Worm (Caenorhabditis elegans) whole organism, early embryonic: ENCODE data around the gene K05D4.9.

Source experiments
- B0310.2 ChIP-seq: sonication (generic microtip); optimal IDR thresholded peaks from 2 replicates; lab custom pipeline; 2016; ENCODE audit warnings: mild to moderate bottlenecking, missing genetic modification characterization, missing compliant biosample characterization
- F13C5.2 ChIP-seq: sonication (generic microtip); optimal IDR thresholded peaks from 2 replicates; lab custom pipeline; 2017; ENCODE audit warnings: mild to moderate bottlenecking, missing genetic modification characterization, inconsistent platforms, missing compliant biosample characterization
- aly-1 ChIP-seq: sonication (generic microtip); optimal IDR thresholded peaks from 2 replicates; lab custom pipeline; 2016; ENCODE audit warnings: missing genetic modification characterization, missing compliant biosample characterization
- ama-1 ChIP-seq: fragments of 150-350 bp; optimal IDR thresholded peaks from 2 replicates; lab custom pipeline; 2014
- ceh-13 ChIP-seq: fragments of 200-800 bp; sonication (Bioruptor generic); optimal IDR thresholded peaks from 2 replicates; lab custom pipeline; 2018; ENCODE audit warnings: mild to moderate bottlenecking, missing genetic modification characterization, missing compliant biosample characterization
- ceh-36 ChIP-seq: sonication (generic microtip); optimal IDR thresholded peaks from 2 replicates; lab custom pipeline; 2016; ENCODE audit warnings: missing genetic modification characterization, inconsistent platforms, missing compliant biosample characterization
- ets-7 ChIP-seq: sonication (generic microtip); optimal IDR thresholded peaks from 2 replicates; lab custom pipeline; 2016; ENCODE audit warnings: missing genotype, missing genetic modification characterization, missing compliant biosample characterization
- flt-1 ChIP-seq: fragments of 200-800 bp; sonication (Bioruptor generic); IDR thresholded peaks from 2 replicates; pipeline ENCODE4 v1.3.6; 2022; ENCODE audit warnings: missing genetic modification characterization, missing compliant biosample characterization
- hmbx-1 ChIP-seq: sonication (generic microtip); optimal IDR thresholded peaks from 2 replicates; lab custom pipeline; 2016; ENCODE audit warnings: mild to moderate bottlenecking, missing genetic modification characterization, missing compliant biosample characterization
- hmg-4 ChIP-seq: fragments of 200-800 bp; sonication (Bioruptor generic); optimal IDR thresholded peaks from 2 replicates; lab custom pipeline; 2018; ENCODE audit warnings: mild to moderate bottlenecking, missing genetic modification characterization, missing compliant biosample characterization
- hnd-1 ChIP-seq: sonication (generic microtip); optimal IDR thresholded peaks from 2 replicates; lab custom pipeline; 2016; ENCODE audit warnings: missing genetic modification characterization, missing compliant biosample characterization
- pes-1 ChIP-seq: fragments of 200-800 bp; sonication (Bioruptor generic); IDR thresholded peaks from 2 replicates; pipeline ENCODE4 v1.3.6; 2022; ENCODE audit warnings: missing genetic modification reagents, missing genetic modification characterization, missing compliant biosample characterization
- scrt-1 ChIP-seq: fragments of 200-800 bp; sonication (Bioruptor generic); IDR thresholded peaks from 2 replicates; pipeline ENCODE4 v1.3.6; 2022; ENCODE audit warnings: missing genetic modification characterization, missing compliant biosample characterization
- sea-1 ChIP-seq: fragments of 200-800 bp; sonication (Bioruptor generic); conservative IDR thresholded peaks from 2 replicates; pipeline ENCODE4 v1.3.6; 2022; ENCODE audit warnings: missing genetic modification characterization, missing compliant biosample characterization
- tbx-11 ChIP-seq: fragments of 200-800 bp; sonication (Bioruptor generic); IDR thresholded peaks from 2 replicates; pipeline ENCODE4 v1.3.6; 2022; ENCODE audit warnings: missing genetic modification characterization, missing compliant biosample characterization
- tbx-37 ChIP-seq: fragments of 200-800 bp; sonication (Bioruptor generic); conservative IDR thresholded peaks from 2 replicates; pipeline ENCODE4 v1.3.6; 2022; ENCODE audit warnings: missing genetic modification reagents, missing genetic modification characterization, missing compliant biosample characterization
- tra-4 ChIP-seq: sonication (generic microtip); optimal IDR thresholded peaks from 2 replicates; lab custom pipeline; 2017; ENCODE audit warnings: missing genetic modification characterization, missing compliant biosample characterization

K05D4.9 gene

DNA sequence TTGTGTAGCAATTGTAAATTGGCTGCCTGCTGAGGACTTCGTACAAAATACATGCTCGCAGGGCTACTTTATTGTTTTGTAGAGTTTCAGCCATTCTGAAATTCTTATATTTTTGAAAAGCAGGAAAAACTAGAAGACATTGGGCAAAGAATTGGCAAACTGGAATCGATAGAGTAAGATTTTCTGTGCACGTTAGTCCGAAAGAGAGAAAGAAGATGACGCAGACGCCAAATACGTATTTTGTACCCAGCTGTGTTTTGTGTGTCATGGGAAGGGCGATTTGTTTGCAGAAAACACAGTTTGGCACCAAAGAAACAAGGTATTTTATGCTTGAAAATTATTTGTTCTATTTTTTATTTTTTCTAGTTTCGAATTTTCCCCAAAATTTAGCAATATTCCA is 44.2 kb downstream of the K05D4.9 start, which contains the start of gene fbxa-143:
Gene fbxa-143, minus strand, starts transcription at position 101 of the 400 bp plus-strand sequence.
- TF ChIP-seq hnd-1 (tag; lab: Kevin White, UChicago) (no peak), B0310.2 (tag; lab: Kevin White, UChicago) (no peak), hmg-4 (GFP tag; lab: Kevin White, UChicago) (no peak), ceh-13 (GFP tag; lab: Kevin White, UChicago) (no peak), ceh-36 (tag; lab: Kevin White, UChicago) (no peak), F13C5.2 (tag; lab: Kevin White, UChicago) (no peak)

- TF ChIP-seq hnd-1 (tag; lab: Kevin White, UChicago), result no peak
- TF ChIP-seq F13C5.2 (tag; lab: Kevin White, UChicago), result no peak
- TF ChIP-seq scrt-1 (GFP tag; lab: Robert Waterston, UW), result no peak
- no peak for TF ChIP-seq ets-7 (tag; lab: Kevin White, UChicago)
- TF ChIP-seq ama-1 (lab: Kevin White, UChicago), result no peak
- no peak for TF ChIP-seq aly-1 (tag; lab: Kevin White, UChicago)
- TF ChIP-seq tra-4 (tag; lab: Kevin White, UChicago), result no peak
- TF ChIP-seq sea-1 (GFP tag; lab: Robert Waterston, UW), result no peak
- TF ChIP-seq ceh-13 (GFP tag; lab: Kevin White, UChicago), result no peak
- no peak for TF ChIP-seq tbx-37 (GFP tag; lab: Robert Waterston, UW)
- TF ChIP-seq pes-1 (GFP tag; lab: Robert Waterston, UW), result no peak
- TF ChIP-seq flt-1 (GFP tag; lab: Robert Waterston, UW), result no peak
- TF ChIP-seq tbx-11 (GFP tag; lab: Robert Waterston, UW), result no peak
- no peak for TF ChIP-seq hmbx-1
- no peak for TF ChIP-seq B0310.2 (tag; lab: Kevin White, UChicago)
- TF ChIP-seq hmg-4 (GFP tag; lab: Kevin White, UChicago), result no peak
- TF ChIP-seq ceh-36 (tag; lab: Kevin White, UChicago), result no peak
Observed at ce11 chrV:16124739-16125138, 46.9 kb downstream of the K05D4.9 start, which contains the start of gene nhr-111. Gene nhr-111 (minus strand): TSS chrV:16124839.

DNA sequence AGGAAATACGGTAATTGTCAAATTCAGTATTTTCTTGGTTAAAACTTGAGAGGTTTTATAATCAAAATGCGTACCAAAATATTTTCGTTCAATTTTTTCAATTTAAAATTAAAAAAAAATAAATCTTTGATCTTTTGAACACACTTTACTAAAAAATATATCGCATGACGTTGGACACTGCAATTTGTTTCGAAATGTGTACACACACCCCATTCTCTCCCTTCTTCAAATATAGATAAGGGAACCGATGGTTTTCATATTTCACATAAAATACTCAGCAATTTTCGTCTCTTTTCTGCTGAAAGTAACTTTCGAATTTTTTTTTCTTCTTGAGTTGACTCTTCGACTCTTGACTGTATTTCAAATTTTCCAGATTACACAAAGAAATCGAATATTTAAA is 50.2 kb downstream of the K05D4.9 start:
- no peak for TF ChIP-seq flt-1 (GFP tag; lab: Robert Waterston, UW)
- TF ChIP-seq ceh-36 (tag; lab: Kevin White, UChicago), result no peak
- no peak for TF ChIP-seq tbx-11 (GFP tag; lab: Robert Waterston, UW)
- no peak for TF ChIP-seq tbx-37 (GFP tag; lab: Robert Waterston, UW)
- TF ChIP-seq hnd-1 (tag; lab: Kevin White, UChicago), result no peak
- TF ChIP-seq scrt-1 (GFP tag; lab: Robert Waterston, UW), result no peak
- no peak for TF ChIP-seq hmbx-1
- no peak for TF ChIP-seq ceh-13 (GFP tag; lab: Kevin White, UChicago)
- TF ChIP-seq sea-1 (GFP tag; lab: Robert Waterston, UW), result no peak
- no peak for TF ChIP-seq ets-7 (tag; lab: Kevin White, UChicago)
- no peak for TF ChIP-seq F13C5.2 (tag; lab: Kevin White, UChicago)
- no peak for TF ChIP-seq pes-1 (GFP tag; lab: Robert Waterston, UW)
- TF ChIP-seq aly-1 (tag; lab: Kevin White, UChicago), result no peak
- no peak for TF ChIP-seq hmg-4 (GFP tag; lab: Kevin White, UChicago)

DNA sequence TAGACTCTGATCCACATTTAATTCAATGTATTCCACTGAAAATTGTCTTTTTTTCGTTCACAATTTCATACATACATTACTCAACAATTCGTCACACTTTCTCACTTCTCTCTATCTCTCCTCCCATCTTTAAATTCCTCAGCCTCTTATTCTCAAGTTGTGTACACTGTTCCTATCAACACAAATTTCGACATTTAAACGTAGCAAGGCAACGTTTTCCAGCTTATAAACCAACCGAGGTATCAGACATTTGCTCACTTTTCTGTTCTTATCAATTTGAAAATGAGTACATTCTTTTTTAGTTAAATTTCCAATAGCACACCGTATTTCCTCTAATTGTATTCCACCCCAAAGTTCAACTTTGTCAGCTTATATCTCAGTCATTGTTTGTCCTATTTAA is 50.7 kb downstream of the K05D4.9 start, which contains the start of gene skr-3:
Gene skr-3, plus strand, starts transcription at position 163 of the 400 bp plus-strand sequence.
- no peak for TF ChIP-seq sea-1 (GFP tag; lab: Robert Waterston, UW)
- TF ChIP-seq tbx-37 (GFP tag; lab: Robert Waterston, UW), result no peak

- TF ChIP-seq tbx-37 (GFP tag; lab: Robert Waterston, UW) (no peak), pes-1 (GFP tag; lab: Robert Waterston, UW) (no peak), flt-1 (GFP tag; lab: Robert Waterston, UW) (no peak), ceh-13 (GFP tag; lab: Kevin White, UChicago) (no peak), tra-4 (tag; lab: Kevin White, UChicago) (no peak), hnd-1 (tag; lab: Kevin White, UChicago) (no peak)
Observed at ce11 chrV:16120499-16120898, 51.1 kb downstream of the K05D4.9 start.
